Worm (Caenorhabditis elegans) whole organism, midembryonic: ENCODE data around the gene msrp-3.

Source experiments
- T22C8.4 ChIP-seq: fragments of 200-800 bp; sonication (Bioruptor generic); IDR thresholded peaks from 2 replicates; pipeline ENCODE4 v1.3.6; 2022; ENCODE audit warnings: missing genetic modification characterization, missing compliant biosample characterization
- cog-1 ChIP-seq: sonication (generic microtip); optimal IDR thresholded peaks from 2 replicates; lab custom pipeline; 2016; ENCODE audit warnings: missing genetic modification characterization, missing compliant biosample characterization
- flt-1 ChIP-seq: fragments of 200-800 bp; sonication (Bioruptor generic); IDR thresholded peaks from 2 replicates; pipeline ENCODE4 v1.3.6; 2022; ENCODE audit warnings: missing genetic modification characterization, missing compliant biosample characterization
- klf-2 ChIP-seq: fragments of 200-800 bp; sonication (Bioruptor generic); conservative IDR thresholded peaks from 2 replicates; pipeline ENCODE4 v1.3.6; 2022; ENCODE audit warnings: missing genetic modification reagents, missing genetic modification characterization, missing compliant biosample characterization
- med-1 ChIP-seq: sonication (generic microtip); optimal IDR thresholded peaks from 2 replicates; lab custom pipeline; 2017; ENCODE audit warnings: missing genetic modification characterization, mild to moderate bottlenecking, missing compliant biosample characterization, antibody characterized with exemption, missing genetic modification reagents; ENCODE audit not compliant: insufficient read depth
- ref-1 ChIP-seq: fragments of 200-800 bp; sonication (Bioruptor generic); conservative IDR thresholded peaks from 2 replicates; pipeline ENCODE4 v1.3.6; 2022; ENCODE audit warnings: missing genetic modification reagents, missing genetic modification characterization, missing compliant biosample characterization
- tab-1 ChIP-seq: fragments of 200-800 bp; sonication (Bioruptor generic); IDR thresholded peaks from 2 replicates; pipeline ENCODE4 v1.3.6; 2022; ENCODE audit warnings: missing genetic modification characterization, missing compliant biosample characterization
- ztf-23 ChIP-seq: fragments of 200-800 bp; sonication (Bioruptor generic); IDR thresholded peaks from 2 replicates; pipeline ENCODE4 v1.3.6; 2022; ENCODE audit warnings: missing genetic modification reagents, missing genetic modification characterization, missing compliant biosample characterization
- ztf-29 ChIP-seq: fragments of 200-800 bp; sonication (Bioruptor generic); IDR thresholded peaks from 2 replicates; pipeline ENCODE4 v1.3.6; 2022; ENCODE audit warnings: missing genetic modification reagents, missing genetic modification characterization, missing compliant biosample characterization

DNA sequence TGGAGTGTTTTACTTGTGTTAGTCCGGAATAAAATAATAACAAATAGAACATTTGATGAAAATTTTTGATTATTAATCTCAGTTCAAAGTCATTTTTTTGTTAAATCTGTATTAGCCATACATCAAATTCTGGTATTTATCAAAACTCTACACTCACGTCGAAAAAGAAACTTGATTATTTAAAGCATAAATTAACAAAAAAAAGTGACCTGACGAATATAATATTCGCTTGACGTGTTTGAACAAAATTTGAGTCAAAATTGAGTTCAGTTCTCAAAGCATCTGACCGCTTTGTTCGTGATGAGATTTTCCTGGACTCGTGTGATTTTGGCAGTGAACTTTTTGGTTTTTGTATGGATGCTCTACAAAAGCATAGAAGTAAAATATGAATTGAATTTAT, 8.9 kb upstream of the msrp-3 start, which contains the start of gene F46F5.10:
- TF ChIP-seq flt-1 (no peak), tab-1 (GFP tag; lab: Robert Waterston, UW) (no peak), ztf-23 (GFP tag; lab: Robert Waterston, UW) (no peak), ref-1 (GFP tag; lab: Robert Waterston, UW) (no peak), cog-1 (tag; lab: Kevin White, UChicago) (no peak), T22C8.4 (GFP tag; lab: Robert Waterston, UW) (no peak), ztf-29 (GFP tag; lab: Robert Waterston, UW) (no peak), klf-2 (GFP tag; lab: Robert Waterston, UW) (no peak), med-1 (GFP tag; lab: Kevin White, UChicago) (no peak)
